Worm (Caenorhabditis elegans) whole organism, L2 larva: Measurements from ENCODE around the gene ttr-36.

Source experiments
- C34F6.9 ChIP-seq: fragments of 150-350 bp; optimal IDR thresholded peaks from 2 replicates; lab custom pipeline; 2014; ENCODE audit warnings: missing biosample characterization, missing genetic modification characterization
- ama-1 ChIP-seq: fragments of 150-350 bp; optimal IDR thresholded peaks from 2 replicates; lab custom pipeline; 2018; ENCODE audit warnings: inconsistent platforms
- ceh-82 ChIP-seq: fragments of 150-350 bp; optimal IDR thresholded peaks from 2 replicates; lab custom pipeline; 2014; ENCODE audit warnings: missing biosample characterization, missing genetic modification characterization
- egl-27 ChIP-seq: sonication (generic microtip); optimal IDR thresholded peaks from 3 replicates; lab custom pipeline; 2017; ENCODE audit warnings: missing biosample characterization, missing genetic modification reagents, missing genetic modification characterization
- fos-1 ChIP-seq: fragments of 150-350 bp; optimal IDR thresholded peaks from 2 replicates; lab custom pipeline; 2014; ENCODE audit warnings: missing biosample characterization, missing genetic modification characterization
- mab-5 ChIP-seq: fragments of 150-350 bp; optimal IDR thresholded peaks from 2 replicates; lab custom pipeline; 2014; ENCODE audit warnings: missing biosample characterization, missing genetic modification characterization
- nhr-11 ChIP-seq: fragments of 150-350 bp; optimal IDR thresholded peaks from 2 replicates; lab custom pipeline; 2014; ENCODE audit warnings: missing biosample characterization, missing genetic modification characterization
- nhr-25 ChIP-seq: fragments of 150-350 bp; sonication (generic microtip); optimal IDR thresholded peaks from 3 replicates; lab custom pipeline; 2014; ENCODE audit warnings: missing biosample characterization, missing genetic modification characterization
- ztf-4 ChIP-seq: fragments of 150-350 bp; optimal IDR thresholded peaks from 2 replicates; lab custom pipeline; 2014; ENCODE audit warnings: missing biosample characterization, missing genetic modification characterization

- TF ChIP-seq fos-1 (peak; percentile 62), C34F6.9 (tag; lab: Kevin White, UChicago) (no peak), ceh-82 (tag; lab: Kevin White, UChicago) (no peak), nhr-11 (tag; lab: Kevin White, UChicago) (no peak), egl-27 (no peak), ztf-4 (tag; lab: Kevin White, UChicago) (no peak), nhr-25 (tag; lab: Kevin White, UChicago) (no peak), ama-1 (lab: Kevin White, UChicago) (no peak), mab-5 (tag; lab: Kevin White, UChicago) (no peak)
These were observed 19.9 kb downstream of the ttr-36 start for ce11 chrX:6530591-6530990.
